Worm (Caenorhabditis elegans): ENCODE results near the gene F40A3.4.

Gene F40A3.4

DNA sequence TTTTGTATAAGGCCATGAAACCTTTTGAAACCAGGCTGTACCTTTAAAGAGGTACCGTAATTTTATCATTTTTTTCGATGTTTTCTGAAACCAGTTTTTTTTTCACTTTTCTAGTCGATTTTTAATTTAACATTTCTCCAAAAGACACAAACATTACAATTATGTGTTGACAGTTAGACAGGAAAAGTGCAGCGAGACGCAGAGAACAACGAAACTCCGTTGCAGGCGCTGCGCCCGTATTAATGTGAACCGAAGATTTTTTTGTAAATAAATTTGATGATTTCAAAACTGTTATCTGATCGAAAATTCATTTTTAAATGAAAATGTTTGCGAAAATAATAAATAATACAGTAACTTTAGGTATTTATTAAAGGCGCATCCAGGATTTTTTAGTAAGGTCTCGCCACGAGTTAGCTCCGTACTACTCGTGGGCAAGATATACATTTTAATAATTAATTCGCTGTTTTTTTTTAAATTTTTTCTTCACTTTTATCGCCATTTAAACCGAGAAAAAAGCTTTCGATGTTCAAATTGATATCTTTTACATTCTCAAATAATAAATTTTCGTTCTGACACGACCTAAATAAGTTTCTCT lies 1.4 kb downstream of the F40A3.4 start, which contains the start of gene F40A3.3:
Gene F40A3.3, plus strand, starts transcription at position 564 of the 595 bp plus-strand sequence.
- TF ChIP-seq saeg-2 (GFP tag; IDR thresholded peaks at IDR 0.05) (no peak), daf-16 (GFP tag; optimal IDR thresholded peaks at IDR 0.05) (no peak), daf-16 (tag; optimal IDR thresholded peaks at IDR 0.05) (peak; percentile 90), unc-62 (GFP tag; optimal IDR thresholded peaks at IDR 0.05 in 1 of 2) (peak in 1 of 2 experiments; percentile 2), unc-62 (tag; optimal IDR thresholded peaks at IDR 0.05) (no peak), ztf-7 (tag; optimal IDR thresholded peaks at IDR 0.05) (no peak), nhr-237 (tag; optimal IDR thresholded peaks at IDR 0.05) (no peak), T26A8.4 (GFP tag; IDR thresholded peaks at IDR 0.05) (no peak), cey-2 (tag; optimal IDR thresholded peaks at IDR 0.05; ENCODE audit: borderline replicate concordance, insufficient read depth) (no peak), daf-12 (tag; optimal IDR thresholded peaks at IDR 0.05) (no peak), lsy-2 (tag; optimal IDR thresholded peaks at IDR 0.05) (peak in 1 of 2 experiments; percentile 24), nhr-76 (tag; optimal IDR thresholded peaks at IDR 0.05) (no peak), nhr-28 (tag; optimal IDR thresholded peaks at IDR 0.05) (peak; percentile 15), mep-1 (tag; optimal IDR thresholded peaks at IDR 0.05) (peak; percentile 4), set-16 (GFP tag; IDR thresholded peaks at IDR 0.05) (no peak)

DNA sequence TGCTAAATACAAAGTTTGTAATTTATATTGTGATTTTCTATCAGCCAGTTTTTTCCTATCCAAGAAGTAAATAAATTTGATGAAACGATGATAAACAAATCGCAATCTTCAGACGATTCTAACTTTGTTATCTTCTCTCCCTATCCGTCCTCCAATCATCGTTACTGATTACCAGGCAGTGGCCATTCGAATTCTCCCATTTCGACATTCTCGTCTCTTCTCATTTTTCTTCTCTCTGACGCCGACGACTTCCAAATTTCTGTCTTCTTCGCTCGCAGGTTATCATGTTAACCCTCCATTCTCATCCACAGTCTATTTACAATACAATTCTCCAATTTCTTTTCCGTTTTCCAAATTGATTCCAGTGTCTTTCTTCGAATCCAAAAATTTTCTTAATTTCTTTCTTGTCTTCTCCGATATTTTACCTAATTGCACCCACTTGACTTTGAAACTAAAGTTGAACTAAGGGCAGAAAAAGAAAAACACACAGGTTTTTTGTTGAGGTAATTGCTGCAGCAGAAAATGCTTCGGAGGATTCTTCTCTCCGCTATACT lies 2.9 kb downstream of the F40A3.4 start, which contains the start of gene F40A3.2:
Gene F40A3.2, plus strand, starts transcription at position 504 of the 554 bp plus-strand sequence.
- no peak for TF ChIP-seq nhr-48 (tag; optimal IDR thresholded peaks at IDR 0.05)
- TF ChIP-seq nhr-237 (tag; optimal IDR thresholded peaks at IDR 0.05): no peak
- no peak for TF ChIP-seq skn-1 (tag; optimal IDR thresholded peaks at IDR 0.05)
- TF ChIP-seq rbr-2 (tag; optimal IDR thresholded peaks at IDR 0.05): no peak
- no peak for TF ChIP-seq lin-15B (tag; optimal IDR thresholded peaks at IDR 0.05)

ce11 chrV:7884441-7884840 lies 8.9 kb downstream of the F40A3.4 start:
- TF ChIP-seq zip-11 (GFP tag; IDR thresholded peaks at IDR 0.05) (no peak), nhr-76 (tag; optimal IDR thresholded peaks at IDR 0.05) (no peak), fos-1 (tag; optimal IDR thresholded peaks at IDR 0.05) (no peak), nhr-11 (tag; optimal IDR thresholded peaks at IDR 0.05) (peak; percentile 1), aha-1 (tag) (peak; percentile 84), Y75B8A.6 (GFP tag; IDR thresholded peaks at IDR 0.05) (no peak), dve-1 (tag; optimal IDR thresholded peaks at IDR 0.05; ENCODE audit: insufficient read depth) (no peak), Y105C5A.15 (GFP tag; IDR thresholded peaks at IDR 0.05) (no peak), egl-43 (GFP tag; IDR thresholded peaks at IDR 0.05) (no peak)

DNA sequence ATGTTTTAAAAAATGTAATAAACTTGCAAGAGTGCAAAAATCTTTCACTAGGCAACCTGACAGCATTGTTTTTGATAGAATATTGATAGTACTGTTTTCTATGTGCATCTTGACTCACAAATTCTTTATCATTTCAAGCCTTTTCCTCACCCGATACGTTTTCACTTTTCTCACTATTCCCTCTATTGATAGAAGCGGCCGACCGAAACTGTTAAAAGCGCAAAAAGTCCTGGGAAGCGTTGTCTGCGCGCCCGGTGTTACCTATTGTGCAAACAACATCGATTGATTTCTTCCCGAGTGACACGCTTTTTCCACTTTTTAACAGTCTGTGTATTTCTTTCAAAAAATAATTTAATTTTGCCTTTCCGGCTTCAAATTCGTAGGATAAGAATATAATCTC lies 12.5 kb downstream of the F40A3.4 start:
- TF ChIP-seq aha-1 (tag) (no peak), mes-2 (tag; optimal IDR thresholded peaks at IDR 0.05; ENCODE audit: poor library complexity, severe bottlenecking) (peak; percentile 22), duxl-1 (tag; optimal IDR thresholded peaks at IDR 0.05; ENCODE audit: poor library complexity) (no peak), ZK546.5 (tag; optimal IDR thresholded peaks at IDR 0.05) (no peak), nhr-11 (tag; optimal IDR thresholded peaks at IDR 0.05) (no peak), F26F4.8 (GFP tag; conservative IDR thresholded peaks at IDR 0.05) (no peak), daf-19 (GFP tag; conservative IDR thresholded peaks at IDR 0.05) (no peak), F49E8.2 (tag; optimal IDR thresholded peaks at IDR 0.05; ENCODE audit: borderline replicate concordance) (no peak), mep-1 (tag; optimal IDR thresholded peaks at IDR 0.05) (no peak), daf-12 (tag; optimal IDR thresholded peaks at IDR 0.05) (no peak), ceh-28 (tag; optimal IDR thresholded peaks at IDR 0.05) (no peak), daf-16 (GFP tag; optimal IDR thresholded peaks at IDR 0.05) (no peak), daf-16 (tag; optimal IDR thresholded peaks at IDR 0.05) (peak; percentile 69), nhr-25 (tag; optimal IDR thresholded peaks at IDR 0.05; ENCODE audit: borderline replicate concordance, insufficient read depth) (no peak), nhr-28 (tag; optimal IDR thresholded peaks at IDR 0.05) (peak; percentile 37), lir-3 (tag; optimal IDR thresholded peaks at IDR 0.05) (no peak), dmd-6 (GFP tag; IDR thresholded peaks at IDR 0.05) (peak; percentile 45), nhr-6 (tag; optimal IDR thresholded peaks at IDR 0.05) (peak; percentile 9), T20F7.1 (GFP tag; optimal IDR thresholded peaks at IDR 0.05) (no peak), dve-1 (tag; optimal IDR thresholded peaks at IDR 0.05; ENCODE audit: insufficient read depth) (peak; percentile 43), nhr-10 (tag; optimal IDR thresholded peaks at IDR 0.05) (no peak), mdl-1 (tag; optimal IDR thresholded peaks at IDR 0.05) (no peak), madf-9 (GFP tag; conservative IDR thresholded peaks at IDR 0.05) (no peak), T26A8.4 (GFP tag; IDR thresholded peaks at IDR 0.05) (no peak), hlh-11 (tag; optimal IDR thresholded peaks at IDR 0.05) (peak; percentile 54), lin-1 (GFP tag; IDR thresholded peaks at IDR 0.05) (no peak)

Measured in whole organism, L4 larva.